Worm (Caenorhabditis elegans) whole organism, L4 larva: ENCODE results near the gene F53A9.6.

ENCODE experiments used
- D1046.2 ChIP-seq: fragments of 200-800 bp; sonication (Bioruptor generic); IDR thresholded peaks from 2 replicates; pipeline ENCODE4 v1.3.6; 2022; ENCODE audit warnings: missing genetic modification characterization, missing compliant biosample characterization
- F10B5.3 ChIP-seq: sonication (generic microtip); optimal IDR thresholded peaks from 2 replicates; lab custom pipeline; 2016; ENCODE audit warnings: mild to moderate bottlenecking, missing genetic modification characterization, missing compliant biosample characterization
- F44E2.7 ChIP-seq: fragments of 200-800 bp; sonication (Bioruptor generic); IDR thresholded peaks from 2 replicates; pipeline ENCODE4 v2.1.2; 2022; ENCODE audit warnings: missing genetic modification characterization, missing compliant biosample characterization
- F49E8.2 ChIP-seq: sonication (generic microtip); optimal IDR thresholded peaks from 2 replicates; lab custom pipeline; 2016; ENCODE audit warnings: missing compliant biosample characterization, mild to moderate bottlenecking, missing genetic modification characterization, borderline replicate concordance
- T20F7.1 ChIP-seq: fragments of 200-800 bp; sonication (Bioruptor generic); optimal IDR thresholded peaks from 2 replicates; lab custom pipeline; 2018; ENCODE audit warnings: mild to moderate bottlenecking, missing genetic modification characterization, missing compliant biosample characterization
- Y48G9A.11 ChIP-seq: fragments of 200-800 bp; sonication (Bioruptor generic); IDR thresholded peaks from 2 replicates; pipeline ENCODE4 v1.3.6; 2022; ENCODE audit warnings: missing genetic modification reagents, missing genetic modification characterization, missing compliant biosample characterization
- Y75B8A.6 ChIP-seq: fragments of 200-800 bp; sonication (Bioruptor generic); IDR thresholded peaks from 2 replicates; pipeline ENCODE4 v1.3.6; 2022; ENCODE audit warnings: missing genetic modification reagents, missing genetic modification characterization, missing compliant biosample characterization
- ZK546.5 ChIP-seq, 2 experiments: sonication (generic microtip); optimal IDR thresholded peaks; 2 replicates each; lab custom pipeline; 2017; ENCODE audit warnings: missing biosample characterization in 2 of 2, missing genetic modification characterization in 2 of 2
- aha-1 ChIP-seq: fragments of 150-350 bp; peaks from one replicate; lab custom pipeline; 2014; ENCODE audit warnings: missing biosample characterization, missing genetic modification characterization
- arid-1 ChIP-seq: fragments of 200-800 bp; sonication (Bioruptor generic); conservative IDR thresholded peaks from 2 replicates; pipeline ENCODE4 v1.3.6; 2022; ENCODE audit warnings: missing genetic modification reagents, missing genetic modification characterization, missing compliant biosample characterization
- attf-4 ChIP-seq: sonication (generic microtip); optimal IDR thresholded peaks from 3 replicates; lab custom pipeline; 2017; ENCODE audit warnings: missing biosample characterization, missing genetic modification characterization
- ceh-62 ChIP-seq: sonication (generic microtip); optimal IDR thresholded peaks from 2 replicates; lab custom pipeline; 2017; ENCODE audit warnings: missing biosample characterization, missing genetic modification characterization
- ceh-82 ChIP-seq: sonication (generic microtip); optimal IDR thresholded peaks from 2 replicates; lab custom pipeline; 2017; ENCODE audit warnings: missing biosample characterization, missing genetic modification characterization
- cey-2 ChIP-seq: sonication (generic microtip); optimal IDR thresholded peaks from 3 replicates; lab custom pipeline; 2017; ENCODE audit warnings: missing genetic modification characterization, mild to moderate bottlenecking, missing compliant biosample characterization, antibody characterized with exemption, borderline replicate concordance; ENCODE audit not compliant: insufficient read depth
- daf-19 ChIP-seq: fragments of 200-800 bp; sonication (Bioruptor generic); conservative IDR thresholded peaks from 2 replicates; pipeline ENCODE4 v1.3.6; 2022; ENCODE audit warnings: missing genetic modification characterization, missing compliant biosample characterization
- dmd-8 ChIP-seq: fragments of 200-800 bp; sonication (Bioruptor generic); IDR thresholded peaks from 2 replicates; pipeline ENCODE4 v1.3.6; 2022; ENCODE audit warnings: missing genetic modification characterization, missing compliant biosample characterization
- dve-1 ChIP-seq: sonication (generic microtip); optimal IDR thresholded peaks from 2 replicates; lab custom pipeline; 2017; ENCODE audit warnings: antibody characterized with exemption, mild to moderate bottlenecking, missing genetic modification characterization, missing compliant biosample characterization; ENCODE audit not compliant: insufficient read depth
- egl-43 ChIP-seq: fragments of 200-800 bp; sonication (Bioruptor generic); IDR thresholded peaks from 2 replicates; pipeline ENCODE4 v1.3.6; 2022; ENCODE audit warnings: missing genetic modification reagents, missing genetic modification characterization, missing compliant biosample characterization
- hlh-11 ChIP-seq: fragments of 200-800 bp; sonication (Bioruptor generic); optimal IDR thresholded peaks from 2 replicates; lab custom pipeline; 2018; ENCODE audit warnings: mild to moderate bottlenecking, missing genetic modification characterization, missing compliant biosample characterization
- hlh-30 ChIP-seq: sonication (generic microtip); optimal IDR thresholded peaks from 2 replicates; lab custom pipeline; 2017; ENCODE audit warnings: antibody characterized with exemption, mild to moderate bottlenecking, missing genetic modification characterization, missing compliant biosample characterization; ENCODE audit not compliant: insufficient read depth
- hmg-1.1 ChIP-seq: fragments of 200-800 bp; sonication (Bioruptor generic); IDR thresholded peaks from 2 replicates; pipeline ENCODE4 v1.3.6; 2022; ENCODE audit warnings: missing genetic modification reagents, missing genetic modification characterization, missing compliant biosample characterization
- jun-1 ChIP-seq: fragments of 150-350 bp; optimal IDR thresholded peaks from 2 replicates; lab custom pipeline; 2014; ENCODE audit warnings: missing biosample characterization, missing genetic modification reagents, missing genetic modification characterization
- lin-1 ChIP-seq: fragments of 200-800 bp; sonication (Bioruptor generic); IDR thresholded peaks from 2 replicates; pipeline ENCODE4 v1.3.6; 2022; ENCODE audit warnings: missing genetic modification reagents, missing genetic modification characterization, missing compliant biosample characterization
- lin-39 ChIP-seq: fragments of 150-350 bp; optimal IDR thresholded peaks from 2 replicates; lab custom pipeline; 2014; ENCODE audit warnings: missing biosample characterization, missing genetic modification reagents, missing genetic modification characterization
- lir-3 ChIP-seq: sonication (generic microtip); optimal IDR thresholded peaks from 2 replicates; lab custom pipeline; 2016; ENCODE audit warnings: mild to moderate bottlenecking, missing genetic modification characterization, missing compliant biosample characterization
- mdl-1 ChIP-seq, 2 experiments: fragments of 150-350 bp in 1 of 2; sonication (generic microtip) in 1 of 2; optimal IDR thresholded peaks; 2 replicates each; lab custom pipeline; 2014 to 2017; ENCODE audit warnings: missing biosample characterization in 2 of 2, missing genetic modification characterization in 2 of 2
- mep-1 ChIP-seq: fragments of 150-350 bp; sonication (generic microtip); optimal IDR thresholded peaks from 3 replicates; lab custom pipeline; 2014; ENCODE audit warnings: missing biosample characterization, missing genetic modification characterization
- mxl-3 ChIP-seq: fragments of 200-800 bp; sonication (Bioruptor generic); optimal IDR thresholded peaks from 2 replicates; lab custom pipeline; 2018; ENCODE audit warnings: mild to moderate bottlenecking, missing genetic modification characterization, missing compliant biosample characterization
- nhr-10 ChIP-seq: fragments of 150-350 bp; optimal IDR thresholded peaks from 2 replicates; lab custom pipeline; 2014; ENCODE audit warnings: missing biosample characterization, missing genetic modification characterization
- nhr-102 ChIP-seq: sonication (generic microtip); optimal IDR thresholded peaks from 2 replicates; lab custom pipeline; 2016; ENCODE audit warnings: mild to moderate bottlenecking, missing genetic modification characterization, moderate library complexity, missing compliant biosample characterization
- nhr-111 ChIP-seq: fragments of 200-800 bp; sonication (Bioruptor generic); optimal IDR thresholded peaks from 2 replicates; lab custom pipeline; 2018; ENCODE audit warnings: mild to moderate bottlenecking, missing genetic modification characterization, missing compliant biosample characterization
- nhr-28 ChIP-seq: fragments of 150-350 bp; optimal IDR thresholded peaks from 2 replicates; lab custom pipeline; 2014; ENCODE audit warnings: missing biosample characterization, missing genetic modification characterization
- nhr-42 ChIP-seq: fragments of 200-800 bp; sonication (Bioruptor generic); IDR thresholded peaks from 2 replicates; pipeline ENCODE4 v1.3.6; 2022; ENCODE audit warnings: missing genetic modification characterization, missing compliant biosample characterization
- nhr-76 ChIP-seq: fragments of 150-350 bp; optimal IDR thresholded peaks from 2 replicates; lab custom pipeline; 2014; ENCODE audit warnings: missing biosample characterization, missing genetic modification characterization
- nhr-77 ChIP-seq: fragments of 150-350 bp; optimal IDR thresholded peaks from 2 replicates; lab custom pipeline; 2014; ENCODE audit warnings: missing biosample characterization, missing genetic modification characterization
- rbr-2 ChIP-seq: sonication (generic microtip); optimal IDR thresholded peaks from 2 replicates; lab custom pipeline; 2016; ENCODE audit warnings: missing genotype, missing genetic modification characterization, missing compliant biosample characterization
- set-16 ChIP-seq: fragments of 200-800 bp; sonication (Bioruptor generic); IDR thresholded peaks from 2 replicates; pipeline ENCODE4 v1.3.6; 2022; ENCODE audit warnings: missing genetic modification reagents, missing genetic modification characterization, missing compliant biosample characterization
- snpc-1.2 ChIP-seq: fragments of 200-800 bp; sonication (Bioruptor generic); IDR thresholded peaks from 2 replicates; pipeline ENCODE4 v1.3.6; 2022; ENCODE audit warnings: missing genetic modification reagents, missing genetic modification characterization, missing compliant biosample characterization
- spr-1 ChIP-seq: sonication (generic microtip); optimal IDR thresholded peaks from 2 replicates; lab custom pipeline; 2016; ENCODE audit warnings: mild to moderate bottlenecking, missing genetic modification characterization, missing compliant biosample characterization
- tra-1 ChIP-seq: fragments of 200-800 bp; sonication (Bioruptor generic); IDR thresholded peaks from 2 replicates; pipeline ENCODE4 v1.3.6; 2022; ENCODE audit warnings: missing genetic modification reagents, missing genetic modification characterization, missing compliant biosample characterization
- unc-130 ChIP-seq: sonication (generic microtip); optimal IDR thresholded peaks from 2 replicates; lab custom pipeline; 2016; ENCODE audit warnings: missing genetic modification reagents, missing genetic modification characterization, missing compliant biosample characterization
- zfp-2 ChIP-seq: sonication (generic microtip); optimal IDR thresholded peaks from 2 replicates; lab custom pipeline; 2016; ENCODE audit warnings: mild to moderate bottlenecking, missing genetic modification characterization, missing compliant biosample characterization

F53A9.6 gene

ce11 chrX:8742896-8743295, 29.3 kb upstream of the F53A9.6 start, which contains the start of gene M02D8.7:
Gene M02D8.7, minus strand, starts transcription at chrX:8742996.
- no peak for TF ChIP-seq ceh-82 (tag; lab: Kevin White, UChicago)
- no peak for TF ChIP-seq nhr-111
- no peak for TF ChIP-seq zfp-2 (tag; lab: Kevin White, UChicago)
- no peak for TF ChIP-seq nhr-10 (tag; lab: Kevin White, UChicago)
- TF ChIP-seq jun-1 (tag; lab: Kevin White, UChicago), result no peak
- no peak for TF ChIP-seq spr-1 (tag; lab: Kevin White, UChicago)
- TF ChIP-seq mep-1 (tag; lab: Kevin White, UChicago), result no peak
- TF ChIP-seq D1046.2 (GFP tag; lab: Robert Waterston, UW), result no peak
- no peak for TF ChIP-seq nhr-102 (tag; lab: Kevin White, UChicago)
- TF ChIP-seq lin-1 (GFP tag; lab: Robert Waterston, UW), result no peak
- TF ChIP-seq snpc-1.2 (GFP tag; lab: Robert Waterston, UW), result no peak
- no peak for TF ChIP-seq lin-39 (tag; lab: Kevin White, UChicago)
- TF ChIP-seq F44E2.7 (GFP tag; lab: Robert Waterston, UW), result no peak
- no peak for TF ChIP-seq ZK546.5 (tag; optimal IDR thresholded peaks at IDR 0.05; lab: Kevin White, UChicago)
- TF ChIP-seq dmd-8, result no peak
- no peak for TF ChIP-seq ceh-62 (tag; lab: Kevin White, UChicago)
- no peak for TF ChIP-seq lir-3
- no peak for TF ChIP-seq egl-43 (GFP tag; lab: Robert Waterston, UW)
- TF ChIP-seq unc-130 (GFP tag; lab: Kevin White, UChicago), result no peak
- TF ChIP-seq cey-2 (tag; lab: Kevin White, UChicago), result no peak

ce11 chrX:8741629-8742170, 28.1 kb upstream of the F53A9.6 start:
- peak; percentile 88 for TF ChIP-seq set-16 (GFP tag; lab: Robert Waterston, UW)
- 0 out of 2 replicates have a peak, but pooled peaks have one; percentile 26 for TF ChIP-seq Y48G9A.11 (GFP tag; lab: Robert Waterston, UW)
- peak; percentile 49; the same call in 1 of the 2 replicates for TF ChIP-seq snpc-1.2 (GFP tag; lab: Robert Waterston, UW)
- 0 out of 2 replicates have a peak, but pooled peaks have one; percentile 24 for TF ChIP-seq nhr-42 (GFP tag; lab: Robert Waterston, UW)
- 0 out of 2 replicates have a peak, but pooled peaks have one; percentile 25 for TF ChIP-seq D1046.2 (GFP tag; lab: Robert Waterston, UW)
- TF ChIP-seq Y75B8A.6 (GFP tag; lab: Robert Waterston, UW), result no peak
- peak; percentile 54 for TF ChIP-seq F10B5.3 (tag; lab: Kevin White, UChicago)
- no peak for TF ChIP-seq lin-39 (tag; lab: Kevin White, UChicago)

- TF ChIP-seq nhr-42 (GFP tag; lab: Robert Waterston, UW) (no peak), hlh-11 (no peak), Y75B8A.6 (GFP tag; lab: Robert Waterston, UW) (no peak), aha-1 (tag; lab: Kevin White, UChicago) (peak; percentile 65)
Observed at ce11 chrX:8739373-8739772, 25.8 kb upstream of the F53A9.6 start, which contains the start of gene M02D8.2. Gene M02D8.2, plus strand, starts transcription at chrX:8739673.

ce11 chrX:8737801-8738200, 24.2 kb upstream of the F53A9.6 start:
- TF ChIP-seq attf-4 (no peak), rbr-2 (tag; lab: Kevin White, UChicago) (no peak), mdl-1 (tag; optimal IDR thresholded peaks at IDR 0.05; lab: Kevin White, UChicago) (no peak), F49E8.2 (tag; lab: Kevin White, UChicago) (no peak)

ce11 chrX:8736965-8737464, 23.4 kb upstream of the F53A9.6 start, which contains the start of gene M02D8.3:
Gene M02D8.3, minus strand, starts transcription at chrX:8737015.
- TF ChIP-seq T20F7.1 (GFP tag; lab: Kevin White, UChicago) (peak; percentile 10), dve-1 (tag; lab: Kevin White, UChicago) (peak; percentile 71), nhr-76 (tag; lab: Kevin White, UChicago) (no peak), daf-19 (GFP tag; lab: Robert Waterston, UW) (no peak), tra-1 (no peak), D1046.2 (GFP tag; lab: Robert Waterston, UW) (no peak), hmg-1.1 (GFP tag; lab: Robert Waterston, UW) (0 out of 2 replicates have a peak, but pooled peaks have one; percentile 41), nhr-77 (tag; lab: Kevin White, UChicago) (peak; percentile 45), aha-1 (tag; lab: Kevin White, UChicago) (peak; percentile 98), hlh-30 (tag; lab: Kevin White, UChicago) (peak; percentile 91), nhr-28 (peak; percentile 89), nhr-10 (tag; lab: Kevin White, UChicago) (no peak), mxl-3 (peak; percentile 83), mep-1 (tag; lab: Kevin White, UChicago) (peak; percentile 74), arid-1 (GFP tag; lab: Robert Waterston, UW) (0 out of 2 replicates have a peak, but pooled peaks have one; percentile 6)
